Worm (Caenorhabditis elegans) whole organism, L1 larva: ENCODE data around the gene klf-1.

Experiments used
- ceh-63 ChIP-seq: fragments of 200-800 bp; sonication (Bioruptor generic); optimal IDR thresholded peaks from 2 replicates; lab custom pipeline; 2018; ENCODE audit warnings: mild to moderate bottlenecking, missing genetic modification characterization, missing compliant biosample characterization
- fos-1 ChIP-seq: fragments of 150-350 bp; optimal IDR thresholded peaks from 2 replicates; lab custom pipeline; 2014; ENCODE audit warnings: missing biosample characterization, missing genetic modification characterization
- nhr-12 ChIP-seq: sonication (generic microtip); optimal IDR thresholded peaks from 2 replicates; lab custom pipeline; 2017; ENCODE audit warnings: missing biosample characterization, missing genetic modification characterization
- sox-4 ChIP-seq: sonication (generic microtip); optimal IDR thresholded peaks from 2 replicates; lab custom pipeline; 2016; ENCODE audit warnings: missing genetic modification characterization, missing compliant biosample characterization

- TF ChIP-seq sox-4 (tag; lab: Kevin White, UChicago): no peak
- TF ChIP-seq fos-1: no peak
- no peak for TF ChIP-seq ceh-63
- TF ChIP-seq nhr-12 (tag; lab: Kevin White, UChicago): no peak
These were observed 2.8 kb upstream of the klf-1 start for ce11 chrIII:2871817-2872216.
